Fruit fly (Drosophila melanogaster) whole organism, embryonic: ENCODE results near the gene Nup93-1.

Experiments
- Atf6 ChIP-seq: fragments of 200-800 bp; sonication (Bioruptor generic); IDR thresholded peaks from 2 replicates; pipeline ENCODE4 v1.3.6; 2022; ENCODE audit warnings: missing biosample characterization, missing genetic modification characterization
- BEAF-32 ChIP-seq: fragments of 200-800 bp; sonication (Bioruptor generic); optimal IDR thresholded peaks from 3 replicates; lab custom pipeline; 2017; ENCODE audit warnings: missing biosample characterization, missing genetic modification characterization, mild to moderate bottlenecking, moderate library complexity, missing genetic modification reagents
- Blimp-1 ChIP-seq: fragments of 200-800 bp; sonication (Bioruptor generic); optimal IDR thresholded peaks from 3 replicates; lab custom pipeline; 2018; ENCODE audit warnings: missing biosample characterization, missing genetic modification characterization, mild to moderate bottlenecking, moderate library complexity, missing genetic modification reagents
- BtbVII ChIP-seq: fragments of 200-800 bp; sonication (Bioruptor generic); optimal IDR thresholded peaks from 3 replicates; lab custom pipeline; 2017; ENCODE audit warnings: missing biosample characterization, mild to moderate bottlenecking, missing genetic modification characterization
- CG11560 ChIP-seq: fragments of 200-800 bp; sonication (Bioruptor generic); IDR thresholded peaks from 3 replicates; pipeline ENCODE4 v1.3.6; 2022; ENCODE audit warnings: missing biosample characterization, missing genetic modification characterization
- CG12769 ChIP-seq: fragments of 200-800 bp; sonication (Bioruptor generic); optimal IDR thresholded peaks from 2 replicates; lab custom pipeline; 2019; ENCODE audit warnings: missing biosample characterization, mild to moderate bottlenecking, missing genetic modification characterization, moderate library complexity
- CG14441 ChIP-seq: fragments of 200-800 bp; sonication (Bioruptor generic); IDR thresholded peaks from 2 replicates; pipeline ENCODE4 v1.3.6; 2022; ENCODE audit warnings: missing biosample characterization, missing genetic modification characterization
- CG14860 ChIP-seq: fragments of 200-800 bp; sonication (Bioruptor generic); IDR thresholded peaks from 3 replicates; pipeline ENCODE4 v1.3.6; 2022; ENCODE audit warnings: missing biosample characterization, missing genetic modification characterization; ENCODE audit not compliant: partially characterized antibody
- CG1647 ChIP-seq: fragments of 200-800 bp; sonication (Bioruptor generic); optimal IDR thresholded peaks from 3 replicates; lab custom pipeline; 2016; ENCODE audit warnings: missing biosample characterization, missing genetic modification characterization
- CG16779 ChIP-seq: fragments of 200-800 bp; sonication (Bioruptor generic); IDR thresholded peaks from 2 replicates; pipeline ENCODE4 v1.3.6; 2022; ENCODE audit warnings: missing biosample characterization, missing genetic modification characterization
- CG30431 ChIP-seq: fragments of 200-800 bp; sonication (Bioruptor generic); optimal IDR thresholded peaks from 2 replicates; lab custom pipeline; 2017; ENCODE audit warnings: missing biosample characterization, missing genetic modification characterization
- CG31224 ChIP-seq: fragments of 200-800 bp; sonication (Bioruptor generic); IDR thresholded peaks from 2 replicates; pipeline ENCODE4 v1.3.6; 2022; ENCODE audit warnings: missing biosample characterization, missing genetic modification characterization
- CG31441 ChIP-seq: fragments of 200-800 bp; sonication (Bioruptor generic); IDR thresholded peaks from 2 replicates; pipeline ENCODE4 v1.3.6; 2022; ENCODE audit warnings: missing biosample characterization, missing genetic modification characterization
- CG32772 ChIP-seq: fragments of 200-800 bp; sonication (Bioruptor generic); IDR thresholded peaks from 2 replicates; pipeline ENCODE4 v1.3.6; 2022; ENCODE audit warnings: missing biosample characterization, missing genetic modification characterization
- CG34224 ChIP-seq: fragments of 200-800 bp; sonication (Bioruptor generic); IDR thresholded peaks from 3 replicates; pipeline ENCODE4 v1.3.6; 2022; ENCODE audit warnings: missing biosample characterization, missing genetic modification characterization; ENCODE audit not compliant: partially characterized antibody
- CG42726 ChIP-seq: fragments of 200-800 bp; sonication (Bioruptor generic); IDR thresholded peaks from 2 replicates; pipeline ENCODE4 v1.3.6; 2022; ENCODE audit warnings: missing biosample characterization, missing genetic modification characterization; ENCODE audit not compliant: partially characterized antibody
- CG4820 ChIP-seq: fragments of 200-800 bp; sonication (Bioruptor generic); optimal IDR thresholded peaks from 3 replicates; lab custom pipeline; 2016; ENCODE audit warnings: missing biosample characterization, missing genetic modification characterization
- CG6683 ChIP-seq: fragments of 200-800 bp; sonication (Bioruptor generic); optimal IDR thresholded peaks from 2 replicates; lab custom pipeline; 2017; ENCODE audit warnings: missing biosample characterization, mild to moderate bottlenecking, missing genetic modification characterization, missing genetic modification reagents
- CG7839 ChIP-seq: fragments of 200-800 bp; sonication (Bioruptor generic); optimal IDR thresholded peaks from 3 replicates; lab custom pipeline; 2018; ENCODE audit warnings: missing biosample characterization, mild to moderate bottlenecking, missing genetic modification characterization, moderate library complexity
- CG7928 ChIP-seq: fragments of 200-800 bp; sonication (Bioruptor generic); optimal IDR thresholded peaks from 2 replicates; lab custom pipeline; 2017; ENCODE audit warnings: missing biosample characterization, mild to moderate bottlenecking, missing genetic modification characterization
- CG7987 ChIP-seq: fragments of 200-800 bp; sonication (Bioruptor generic); optimal IDR thresholded peaks from 2 replicates; lab custom pipeline; 2018; ENCODE audit warnings: missing biosample characterization, mild to moderate bottlenecking, missing genetic modification characterization, moderate library complexity
- CG9797 ChIP-seq: fragments of 200-800 bp; sonication (Bioruptor generic); optimal IDR thresholded peaks from 3 replicates; lab custom pipeline; 2018; ENCODE audit warnings: missing biosample characterization, mild to moderate bottlenecking, missing genetic modification characterization
- CTCF ChIP-seq: fragments of 200-800 bp; sonication (Bioruptor generic); optimal IDR thresholded peaks from 2 replicates; lab custom pipeline; 2017; ENCODE audit warnings: missing biosample characterization, mild to moderate bottlenecking, missing genetic modification characterization, moderate library complexity
- Dp ChIP-seq: fragments of 200-800 bp; sonication (Bioruptor generic); optimal IDR thresholded peaks from 2 replicates; lab custom pipeline; 2018; ENCODE audit warnings: missing biosample characterization, mild to moderate bottlenecking, missing genetic modification characterization, moderate library complexity
- Drgx ChIP-seq: fragments of 200-800 bp; sonication (Bioruptor generic); IDR thresholded peaks from 2 replicates; pipeline ENCODE4 v1.3.6; 2022; ENCODE audit warnings: missing biosample characterization, missing genetic modification characterization
- Fer2 ChIP-seq: fragments of 200-800 bp; sonication (Bioruptor generic); optimal IDR thresholded peaks from 2 replicates; lab custom pipeline; 2018; ENCODE audit warnings: missing biosample characterization, mild to moderate bottlenecking, missing genetic modification characterization, moderate library complexity
- Gsc ChIP-seq: fragments of 200-800 bp; sonication (Bioruptor generic); IDR thresholded peaks from 2 replicates; pipeline ENCODE4 v1.3.6; 2022; ENCODE audit warnings: missing biosample characterization, missing genetic modification characterization
- HLH54F ChIP-seq: fragments of 200-800 bp; sonication (Bioruptor generic); optimal IDR thresholded peaks from 3 replicates; lab custom pipeline; 2016; ENCODE audit warnings: missing biosample characterization, missing genetic modification characterization
- Hmx ChIP-seq: fragments of 200-800 bp; sonication (Bioruptor generic); optimal IDR thresholded peaks from 2 replicates; lab custom pipeline; 2016; ENCODE audit warnings: missing biosample characterization, missing genetic modification characterization
- Hr78 ChIP-seq, 2 experiments: fragments of 200-800 bp in 1 of 2; fragments of >200 bp in 1 of 2; sonication (Bioruptor generic) in 1 of 2; optimal IDR thresholded peaks; 2 replicates each; lab custom pipeline; 2017 to 2019; ENCODE audit warnings: missing biosample characterization in 2 of 2, missing genetic modification characterization in 2 of 2, mild to moderate bottlenecking in 1 of 2, moderate library complexity in 1 of 2
- MBD-R2 ChIP-seq: fragments of 200-800 bp; sonication (Bioruptor generic); IDR thresholded peaks from 2 replicates; pipeline ENCODE4 v1.3.6; 2022; ENCODE audit warnings: missing biosample characterization, missing genetic modification characterization
- Meics ChIP-seq: fragments of 200-800 bp; sonication (Bioruptor generic); optimal IDR thresholded peaks from 2 replicates; lab custom pipeline; 2017; ENCODE audit warnings: missing biosample characterization, mild to moderate bottlenecking, missing genetic modification characterization
- Rfx ChIP-seq: fragments of 200-800 bp; sonication (Bioruptor generic); IDR thresholded peaks from 2 replicates; pipeline ENCODE4 v1.3.6; 2022; ENCODE audit warnings: missing biosample characterization, missing genetic modification characterization
- Xbp1 ChIP-seq: fragments of 200-800 bp; sonication (Bioruptor generic); optimal IDR thresholded peaks from 3 replicates; lab custom pipeline; 2016; ENCODE audit warnings: missing biosample characterization, mild to moderate bottlenecking, missing genetic modification characterization
- bbx ChIP-seq: fragments of 200-800 bp; sonication (Bioruptor generic); IDR thresholded peaks from 2 replicates; pipeline ENCODE4 v1.3.6; 2022; ENCODE audit warnings: missing biosample characterization, missing genetic modification characterization; ENCODE audit not compliant: partially characterized antibody
- br ChIP-seq: fragments of >200 bp; optimal IDR thresholded peaks from 2 replicates; lab custom pipeline; 2017
- cas ChIP-seq: fragments of 200-800 bp; sonication (Bioruptor generic); IDR thresholded peaks from 2 replicates; pipeline ENCODE4 v1.3.6; 2022; ENCODE audit warnings: missing biosample characterization, missing genetic modification characterization
- chm ChIP-seq: fragments of 200-800 bp; sonication (Bioruptor generic); IDR thresholded peaks from 2 replicates; pipeline ENCODE4 v1.3.6; 2022; ENCODE audit warnings: missing biosample characterization, missing genetic modification characterization
- fd96Cb ChIP-seq: fragments of 200-800 bp; sonication (Bioruptor generic); optimal IDR thresholded peaks from 2 replicates; lab custom pipeline; 2018; ENCODE audit warnings: missing biosample characterization, mild to moderate bottlenecking, missing genetic modification characterization, moderate library complexity
- insv ChIP-seq, 2 experiments: fragments of 200-800 bp; sonication (Bioruptor generic); optimal IDR thresholded peaks; 3 replicates each; lab custom pipeline; 2016 to 2018; ENCODE audit warnings: missing biosample characterization in 2 of 2, missing genetic modification characterization in 2 of 2
- inv ChIP-seq: fragments of 200-800 bp; sonication (Bioruptor generic); IDR thresholded peaks from 2 replicates; pipeline ENCODE4 v1.3.6; 2022; ENCODE audit warnings: missing biosample characterization, missing genetic modification characterization; ENCODE audit not compliant: partially characterized antibody
- knrl ChIP-seq: fragments of 200-800 bp; sonication (Bioruptor generic); IDR thresholded peaks from 3 replicates; pipeline ENCODE4 v1.3.6; 2022; ENCODE audit warnings: missing biosample characterization, missing genetic modification characterization; ENCODE audit not compliant: partially characterized antibody
- lola ChIP-seq, 3 experiments: fragments of >200 bp in 2 of 3; fragments of 200-800 bp in 1 of 3; sonication (Bioruptor generic) in 1 of 3; optimal IDR thresholded peaks; 2 replicates each; lab custom pipeline; 2017 to 2019; ENCODE audit warnings: missing biosample characterization in 3 of 3, missing genetic modification characterization in 3 of 3, mild to moderate bottlenecking in 1 of 3, moderate library complexity in 1 of 3
- nerfin-2 ChIP-seq: fragments of 200-800 bp; sonication (Bioruptor generic); IDR thresholded peaks from 2 replicates; pipeline ENCODE4 v1.3.6; 2022; ENCODE audit warnings: missing biosample characterization, missing genetic modification characterization; ENCODE audit not compliant: partially characterized antibody
- phol ChIP-seq: fragments of 200-800 bp; sonication (Bioruptor generic); optimal IDR thresholded peaks from 3 replicates; lab custom pipeline; 2018; ENCODE audit warnings: missing biosample characterization, mild to moderate bottlenecking, missing genetic modification characterization, moderate library complexity
- psq ChIP-seq: fragments of 200-800 bp; sonication (Bioruptor generic); optimal IDR thresholded peaks from 2 replicates; lab custom pipeline; 2017; ENCODE audit warnings: missing biosample characterization, missing genetic modification characterization
- rib ChIP-seq: fragments of 200-800 bp; sonication (Bioruptor generic); IDR thresholded peaks from 2 replicates; pipeline ENCODE4 v1.3.6; 2022; ENCODE audit warnings: missing biosample characterization, missing genetic modification characterization
- tio ChIP-seq: fragments of 200-800 bp; sonication (Bioruptor generic); optimal IDR thresholded peaks from 2 replicates; lab custom pipeline; 2017; ENCODE audit warnings: missing biosample characterization, missing genetic modification characterization, inconsistent platforms
- trem ChIP-seq: fragments of 200-800 bp; optimal IDR thresholded peaks from 3 replicates; lab custom pipeline; 2019; ENCODE audit warnings: missing biosample characterization, mild to moderate bottlenecking, missing genetic modification characterization, moderate library complexity
- wdn ChIP-seq: fragments of 200-800 bp; sonication (Bioruptor generic); IDR thresholded peaks from 2 replicates; pipeline ENCODE4 v1.3.6; 2022; ENCODE audit warnings: missing biosample characterization, missing genetic modification characterization

Gene Nup93-1

dm6 chrX:13783534-13783949, 39.1 kb upstream of the Nup93-1 start, which contains the start of gene inaE:
TSS of gene inaE (plus strand) at chrX:13783714.
- TF ChIP-seq BEAF-32: peak; percentile 53
- TF ChIP-seq CG7928: no peak
- no peak for TF ChIP-seq fd96Cb (tag; lab: Kevin White, UChicago)
- TF ChIP-seq Meics (GFP tag; lab: Kevin White, UChicago): no peak
- TF ChIP-seq wdn: no peak
- no peak for TF ChIP-seq HLH54F
- peak; percentile 11; the same call in 1 of the 2 replicates for TF ChIP-seq CG31441 (GFP tag; lab: Robert Waterston, UW)
- no peak for TF ChIP-seq insv (GFP tag; optimal IDR thresholded peaks at IDR 0.05; lab: Kevin White, UChicago)
- no peak for TF ChIP-seq psq (GFP tag; lab: Kevin White, UChicago)
- peak; percentile 43 for TF ChIP-seq BtbVII
- TF ChIP-seq Xbp1 (GFP tag; lab: Kevin White, UChicago): no peak
- 0 out of 3 replicates have a peak, but pooled peaks have one; percentile 35 for TF ChIP-seq CG14860 (GFP tag; lab: Robert Waterston, UW)
- TF ChIP-seq CG4820 (GFP tag; lab: Kevin White, UChicago): no peak
- peak; percentile 12 for TF ChIP-seq CTCF (GFP tag; lab: Kevin White, UChicago)
- TF ChIP-seq Fer2: no peak
- TF ChIP-seq CG16779 (GFP tag; lab: Robert Waterston, UW): no peak
- no peak for TF ChIP-seq CG30431
- TF ChIP-seq br (lab: Kevin White, UChicago): no peak
- peak; percentile 45; the same call in 1 of the 3 replicates for TF ChIP-seq knrl
- peak; percentile 37; the same call in 1 of the 2 replicates for TF ChIP-seq Atf6 (GFP tag; lab: Robert Waterston, UW)
- peak; percentile 29; the same call in 1 of the 2 replicates for TF ChIP-seq MBD-R2 (GFP tag; lab: Robert Waterston, UW)
- TF ChIP-seq CG6683 (GFP tag; lab: Kevin White, UChicago): no peak
- TF ChIP-seq CG42726 (GFP tag; lab: Robert Waterston, UW): no peak
- no peak for TF ChIP-seq CG14441 (GFP tag; lab: Robert Waterston, UW)
- TF ChIP-seq Rfx (GFP tag; lab: Robert Waterston, UW): 0 out of 2 replicates have a peak, but pooled peaks have one; percentile 22
- peak; percentile 60 for TF ChIP-seq rib (GFP tag; lab: Robert Waterston, UW)
- TF ChIP-seq cas (GFP tag; lab: Robert Waterston, UW): no peak
- TF ChIP-seq CG7839 (tag; lab: Kevin White, UChicago): peak; percentile 22
- no peak for TF ChIP-seq CG31224 (GFP tag; lab: Robert Waterston, UW)
- TF ChIP-seq CG9797 (GFP tag; lab: Kevin White, UChicago): peak; percentile 18
- TF ChIP-seq CG34224 (GFP tag; lab: Robert Waterston, UW): peak; percentile 32; the same call in 1 of the 3 replicates
- TF ChIP-seq CG1647 (GFP tag; lab: Kevin White, UChicago): no peak
- TF ChIP-seq chm (GFP tag; lab: Robert Waterston, UW): 0 out of 2 replicates have a peak, but pooled peaks have one; percentile 37
- peak; percentile 73 for TF ChIP-seq nerfin-2 (GFP tag; lab: Robert Waterston, UW)
- no peak for TF ChIP-seq Gsc (GFP tag; lab: Robert Waterston, UW)
- peak; percentile 39; the same call in 1 of the 2 replicates for TF ChIP-seq inv
- peak; percentile 84 for TF ChIP-seq Dp (GFP tag; lab: Kevin White, UChicago)
- no peak for TF ChIP-seq CG11560 (tag; lab: Robert Waterston, UW)
- TF ChIP-seq bbx (GFP tag; lab: Robert Waterston, UW): peak; percentile 73
- TF ChIP-seq CG7987 (GFP tag; lab: Kevin White, UChicago): peak; percentile 24
- no peak for TF ChIP-seq tio (GFP tag; lab: Kevin White, UChicago)
- TF ChIP-seq Blimp-1 (GFP tag; lab: Kevin White, UChicago): peak; percentile 94
- peak in 1 of 3 experiments; percentile 79 for TF ChIP-seq lola (GFP tag; optimal IDR thresholded peaks at IDR 0.05; lab: Kevin White, UChicago)
- TF ChIP-seq Hmx (GFP tag; lab: Kevin White, UChicago): no peak
- no peak for TF ChIP-seq Hr78 (GFP tag; optimal IDR thresholded peaks at IDR 0.05; lab: Kevin White, UChicago)
- no peak for TF ChIP-seq Drgx (GFP tag; lab: Robert Waterston, UW)
- peak; percentile 26 for TF ChIP-seq phol (tag; lab: Kevin White, UChicago)
- peak; percentile 32 for TF ChIP-seq trem
- peak; percentile 28 for TF ChIP-seq CG12769
- no peak for TF ChIP-seq CG32772 (GFP tag; lab: Robert Waterston, UW)
